Worm (Caenorhabditis elegans): ENCODE measurements around the gene rps-1.

rps-1 gene

DNA sequence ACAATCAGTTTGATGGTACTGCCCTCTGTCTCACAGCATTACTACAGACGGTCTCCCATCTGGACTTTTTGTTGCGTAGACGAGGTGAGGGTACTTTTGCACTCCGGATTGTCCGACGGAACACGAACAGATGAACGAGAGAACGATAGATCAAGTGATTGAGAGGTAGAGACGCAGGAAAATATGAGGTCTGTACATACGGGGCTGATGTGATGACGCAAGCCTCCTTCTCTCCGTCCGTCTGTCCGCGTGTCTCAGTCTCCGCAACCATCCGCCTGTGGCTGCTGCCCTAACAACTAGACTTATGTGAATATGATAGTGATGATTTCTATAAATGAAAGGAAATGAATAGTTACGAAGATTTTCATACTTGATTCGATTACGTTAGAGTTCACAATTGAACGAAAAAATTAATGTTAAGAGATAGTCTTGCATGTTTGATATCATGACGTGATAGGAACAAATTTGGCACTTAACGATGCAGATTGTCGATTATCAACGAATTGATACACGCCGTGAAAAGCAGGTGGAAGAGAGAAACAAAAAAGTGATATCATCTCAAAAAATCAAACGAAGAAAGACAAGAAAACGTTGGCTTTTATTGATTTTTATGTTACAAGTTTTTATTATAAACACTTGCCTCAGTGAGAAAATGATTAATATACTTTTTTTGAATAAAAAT, 27.0 kb downstream of the rps-1 start (continued):
- TF ChIP-seq nhr-10 (tag; optimal IDR thresholded peaks at IDR 0.05) (no peak), hlh-11 (tag; optimal IDR thresholded peaks at IDR 0.05) (peak; percentile 68), ceh-82 (tag; optimal IDR thresholded peaks at IDR 0.05) (no peak), duxl-1 (tag; optimal IDR thresholded peaks at IDR 0.05; ENCODE audit: poor library complexity) (no peak), R02D3.7 (tag; optimal IDR thresholded peaks at IDR 0.05) (no peak), nhr-76 (tag; optimal IDR thresholded peaks at IDR 0.05) (no peak), zip-2 (tag; optimal IDR thresholded peaks at IDR 0.05) (no peak), mes-2 (tag; optimal IDR thresholded peaks at IDR 0.05; ENCODE audit: poor library complexity, severe bottlenecking) (no peak), nhr-28 (tag; optimal IDR thresholded peaks at IDR 0.05) (peak; percentile 74), lim-7 (GFP tag; IDR thresholded peaks at IDR 0.05) (no peak), nhr-102 (tag; optimal IDR thresholded peaks at IDR 0.05) (no peak), Y75B8A.6 (GFP tag; IDR thresholded peaks at IDR 0.05) (no peak), fos-1 (tag; optimal IDR thresholded peaks at IDR 0.05) (no peak), dmd-8 (GFP tag; IDR thresholded peaks at IDR 0.05) (no peak), mxl-3 (GFP tag; optimal IDR thresholded peaks at IDR 0.05) (peak; percentile 36), skn-1 (tag; optimal IDR thresholded peaks at IDR 0.05) (no peak), cey-2 (tag; optimal IDR thresholded peaks at IDR 0.05; ENCODE audit: borderline replicate concordance, insufficient read depth) (no peak), set-16 (GFP tag; IDR thresholded peaks at IDR 0.05) (no peak), Y105C5A.15 (GFP tag; IDR thresholded peaks at IDR 0.05) (no peak), nhr-48 (tag; optimal IDR thresholded peaks at IDR 0.05) (peak; percentile 76), dpl-1 (GFP tag; optimal IDR thresholded peaks at IDR 0.05) (no peak), madf-5 (GFP tag; IDR thresholded peaks at IDR 0.05) (no peak), zip-11 (GFP tag; IDR thresholded peaks at IDR 0.05) (no peak), lin-39 (tag; optimal IDR thresholded peaks at IDR 0.05) (no peak), zag-1 (tag; optimal IDR thresholded peaks at IDR 0.05) (no peak), lin-15B (tag; optimal IDR thresholded peaks at IDR 0.05) (no peak), T26A8.4 (GFP tag; IDR thresholded peaks at IDR 0.05) (peak; percentile 50), fkh-10 (GFP tag; optimal IDR thresholded peaks at IDR 0.05) (no peak), nhr-77 (tag; optimal IDR thresholded peaks at IDR 0.05) (no peak), Y48G9A.11 (GFP tag; IDR thresholded peaks at IDR 0.05) (no peak)

DNA sequence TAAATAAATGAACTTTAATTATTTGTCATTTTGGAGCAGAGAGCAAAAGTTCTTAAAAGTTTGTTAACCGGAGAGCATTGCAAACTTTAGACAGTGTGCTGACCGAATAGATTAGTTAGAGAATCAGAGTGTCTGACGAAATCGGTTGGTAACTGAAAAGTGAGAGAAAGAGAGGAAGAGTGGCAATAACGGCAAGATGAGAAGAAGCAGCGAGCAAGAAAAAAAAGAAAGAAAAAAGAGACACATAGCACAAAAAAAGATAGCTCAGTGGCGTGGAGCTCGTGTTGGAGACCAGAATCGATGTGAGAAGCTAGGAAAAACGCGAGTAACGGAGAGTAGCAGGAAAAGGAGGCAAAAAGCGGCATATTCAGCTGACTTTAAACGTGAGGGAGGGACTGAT, 28.6 kb downstream of the rps-1 start:
- TF ChIP-seq mep-1 (tag; optimal IDR thresholded peaks at IDR 0.05) (peak; percentile 68), dve-1 (tag; optimal IDR thresholded peaks at IDR 0.05; ENCODE audit: insufficient read depth) (peak; percentile 27), snpc-1.2 (GFP tag; IDR thresholded peaks at IDR 0.05) (no peak), nhr-76 (tag; optimal IDR thresholded peaks at IDR 0.05) (no peak), mdl-1 (tag; optimal IDR thresholded peaks at IDR 0.05) (peak in 1 of 2 experiments; percentile 71), D1046.2 (GFP tag; IDR thresholded peaks at IDR 0.05) (no peak), lsy-2 (tag; optimal IDR thresholded peaks at IDR 0.05) (peak in 1 of 2 experiments; percentile 67), nhr-77 (tag; optimal IDR thresholded peaks at IDR 0.05) (no peak), mxl-3 (GFP tag; optimal IDR thresholded peaks at IDR 0.05) (peak; percentile 3), aha-1 (tag) (peak; percentile 96), egl-27 (tag; optimal IDR thresholded peaks at IDR 0.05) (no peak), rbr-2 (tag; optimal IDR thresholded peaks at IDR 0.05) (peak; percentile 46), fkh-10 (GFP tag; optimal IDR thresholded peaks at IDR 0.05) (peak; percentile 44), ceh-20 (GFP tag; IDR thresholded peaks at IDR 0.05) (no peak), nhr-10 (tag; optimal IDR thresholded peaks at IDR 0.05) (no peak), attf-4 (tag; optimal IDR thresholded peaks at IDR 0.05) (no peak), nhr-48 (tag; optimal IDR thresholded peaks at IDR 0.05) (peak; percentile 21), Y75B8A.6 (GFP tag; IDR thresholded peaks at IDR 0.05) (no peak), zfp-3 (GFP tag; conservative IDR thresholded peaks at IDR 0.05) (no peak), hlh-11 (tag; optimal IDR thresholded peaks at IDR 0.05) (peak; percentile 51), nhr-25 (tag; optimal IDR thresholded peaks at IDR 0.05; ENCODE audit: borderline replicate concordance, insufficient read depth) (no peak), nhr-111 (GFP tag; optimal IDR thresholded peaks at IDR 0.05) (no peak), pha-4 (GFP tag; IDR thresholded peaks at IDR 0.05) (peak; percentile 10; the same call in 1 of the 2 replicates), pha-4 (tag; optimal IDR thresholded peaks at IDR 0.05) (no peak), hmg-1.1 (GFP tag; IDR thresholded peaks at IDR 0.05) (peak; percentile 47), dmd-6 (GFP tag; IDR thresholded peaks at IDR 0.05) (peak; percentile 55), hif-1 (tag; optimal IDR thresholded peaks at IDR 0.05) (peak in 1 of 2 experiments; percentile 28), mes-2 (tag; optimal IDR thresholded peaks at IDR 0.05; ENCODE audit: poor library complexity, severe bottlenecking) (peak; percentile 32), zag-1 (tag; optimal IDR thresholded peaks at IDR 0.05) (no peak)

Data from whole organism, L4 larva.